Worm (Caenorhabditis elegans): ENCODE results near the gene F55C12.19.

- TF ChIP-seq dsc-1 (tag; optimal IDR thresholded peaks at IDR 0.05) (no peak), fkh-4 (tag; optimal IDR thresholded peaks at IDR 0.05; ENCODE audit: borderline replicate concordance) (no peak), ceh-63 (GFP tag; optimal IDR thresholded peaks at IDR 0.05) (no peak), nhr-20 (tag; optimal IDR thresholded peaks at IDR 0.05) (no peak), nhr-11 (tag; optimal IDR thresholded peaks at IDR 0.05) (no peak), nhr-85 (tag) (no peak), fos-1 (tag; optimal IDR thresholded peaks at IDR 0.05) (no peak), hpl-2 (GFP tag; optimal IDR thresholded peaks at IDR 0.05) (no peak), unc-130 (tag; optimal IDR thresholded peaks at IDR 0.05) (no peak), elt-2 (tag; optimal IDR thresholded peaks at IDR 0.05) (no peak), unc-86 (tag; optimal IDR thresholded peaks at IDR 0.05) (no peak), unc-62 (GFP tag; optimal IDR thresholded peaks at IDR 0.05) (no peak), nhr-28 (tag; optimal IDR thresholded peaks at IDR 0.05) (no peak)
Observed at ce11 chrII:5899080-5899479, 33.1 kb downstream of the F55C12.19 start.

Data from whole organism, L1 larva.